Worm (Caenorhabditis elegans) whole organism, young adult: ENCODE results near the gene srh-1.

Source experiments
- C06A6.2 ChIP-seq: fragments of 200-800 bp; sonication (Bioruptor generic); conservative IDR thresholded peaks from 2 replicates; pipeline ENCODE4 v1.3.6; 2022; ENCODE audit warnings: missing genetic modification characterization, missing compliant biosample characterization
- F23B12.7 ChIP-seq: sonication (generic microtip); optimal IDR thresholded peaks from 2 replicates; lab custom pipeline; 2017; ENCODE audit warnings: missing genetic modification characterization, mild to moderate bottlenecking, missing compliant biosample characterization, antibody characterized with exemption, moderate library complexity; ENCODE audit not compliant: insufficient read depth
- Y53G8AR.9 ChIP-seq: fragments of 200-800 bp; sonication (Bioruptor generic); conservative IDR thresholded peaks from 2 replicates; pipeline ENCODE4 v1.3.6; 2022; ENCODE audit warnings: missing genetic modification reagents, missing genetic modification characterization, missing compliant biosample characterization
- Y79H2A.3 ChIP-seq: fragments of 200-800 bp; sonication (Bioruptor generic); conservative IDR thresholded peaks from 2 replicates; pipeline ENCODE4 v1.3.6; 2022; ENCODE audit warnings: missing genetic modification reagents, missing genetic modification characterization, missing compliant biosample characterization
- ZK185.1 ChIP-seq: sonication (generic microtip); optimal IDR thresholded peaks from 2 replicates; lab custom pipeline; 2016; ENCODE audit warnings: mild to moderate bottlenecking, missing genetic modification characterization, missing compliant biosample characterization; ENCODE audit not compliant: poor library complexity, severe bottlenecking
- dpl-1 ChIP-seq: fragments of 150-350 bp; optimal IDR thresholded peaks from 2 replicates; lab custom pipeline; 2014; ENCODE audit warnings: missing biosample characterization, missing genetic modification reagents, missing genetic modification characterization
- lin-35 ChIP-seq, 3 experiments: fragments of 150-350 bp in 2 of 3; sonication (generic microtip) in 1 of 3; optimal IDR thresholded peaks; 2 replicates each; lab custom pipeline; 2014 to 2018; ENCODE audit warnings: missing biosample characterization in 3 of 3, missing genetic modification characterization in 3 of 3, missing genetic modification reagents in 3 of 3
- lin-40 ChIP-seq: sonication (generic microtip); optimal IDR thresholded peaks from 2 replicates; lab custom pipeline; 2016; ENCODE audit warnings: missing genetic modification characterization, mild to moderate bottlenecking, missing compliant biosample characterization, missing genotype, missing genetic modification reagents
- madf-3 ChIP-seq: fragments of 200-800 bp; sonication (Bioruptor generic); IDR thresholded peaks from 2 replicates; pipeline ENCODE4 v1.3.6; 2022; ENCODE audit warnings: missing genetic modification reagents, missing genetic modification characterization, missing compliant biosample characterization
- nfya-2 ChIP-seq: fragments of 200-800 bp; sonication (Bioruptor generic); IDR thresholded peaks from 2 replicates; pipeline ENCODE4 v1.3.6; 2022; ENCODE audit warnings: missing genetic modification reagents, missing genetic modification characterization, missing compliant biosample characterization
- pha-4 ChIP-seq: fragments of 150-350 bp; sonication (generic microtip); optimal IDR thresholded peaks from 2 replicates; lab custom pipeline; 2014; ENCODE audit warnings: missing biosample characterization, missing genetic modification reagents, missing genetic modification characterization
- snpc-4 ChIP-seq, 5 experiments: fragments of 150-350 bp in 1 of 5; sonication (generic microtip) in 4 of 5; optimal IDR thresholded peaks; 2 replicates each; lab custom pipeline; 2014 to 2018; ENCODE audit warnings: missing genetic modification characterization in 5 of 5, missing biosample characterization in 3 of 5, antibody characterized with exemption in 2 of 5, mild to moderate bottlenecking in 2 of 5, missing compliant biosample characterization in 2 of 5, missing genotype in 2 of 5, moderate library complexity in 2 of 5, missing genetic modification reagents in 1 of 5

DNA sequence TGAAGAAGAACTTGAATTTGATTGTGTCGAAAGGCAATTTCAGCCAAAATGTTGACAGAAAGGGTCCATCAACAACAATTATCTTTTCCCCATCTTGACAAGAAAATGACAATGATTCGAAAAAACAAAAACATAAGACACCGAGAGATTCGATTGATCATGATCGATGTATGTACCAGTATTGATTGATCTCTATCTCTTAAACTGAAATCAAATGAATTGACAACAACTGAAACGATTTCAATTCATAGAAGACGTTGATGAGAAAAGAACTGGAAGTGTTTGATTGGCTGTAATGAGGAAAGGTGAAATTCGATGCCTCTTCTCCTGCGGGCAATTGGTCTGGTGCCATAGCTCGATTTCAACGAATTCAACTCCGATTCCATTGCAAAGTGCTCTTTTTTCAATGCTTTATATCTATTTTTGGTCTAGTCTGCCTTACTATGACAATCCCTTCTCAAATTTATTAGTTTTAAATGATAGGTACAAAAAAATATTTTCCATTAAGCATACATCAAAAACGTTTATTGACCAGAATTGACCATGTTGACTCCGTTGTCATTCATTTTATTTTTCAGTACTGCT, 47.8 kb downstream of the srh-1 start:
- TF ChIP-seq C06A6.2 (GFP tag; lab: Robert Waterston, UW) (no peak), madf-3 (GFP tag; lab: Robert Waterston, UW) (no peak), Y53G8AR.9 (GFP tag; lab: Robert Waterston, UW) (0 out of 2 replicates have a peak, but pooled peaks have one; percentile 14), snpc-4 (GFP tag; optimal IDR thresholded peaks at IDR 0.05; lab: Kevin White, UChicago) (no peak), snpc-4 (tag; optimal IDR thresholded peaks at IDR 0.05; lab: Kevin White, UChicago) (no peak), nfya-2 (GFP tag; lab: Robert Waterston, UW) (no peak), Y79H2A.3 (GFP tag; lab: Robert Waterston, UW) (no peak), pha-4 (tag; lab: Kevin White, UChicago) (no peak), dpl-1 (no peak), ZK185.1 (tag; lab: Kevin White, UChicago) (peak; percentile 11), lin-40 (tag; lab: Kevin White, UChicago) (no peak), F23B12.7 (tag; lab: Kevin White, UChicago) (no peak), lin-35 (GFP tag; optimal IDR thresholded peaks at IDR 0.05; lab: Kevin White, UChicago) (no peak)
